Worm (Caenorhabditis elegans) whole organism, late embryonic: ENCODE measurements around the gene F55A11.6.

Source experiments
- C38D4.7 ChIP-seq: fragments of 200-800 bp; sonication (Bioruptor generic); optimal IDR thresholded peaks from 2 replicates; lab custom pipeline; 2018; ENCODE audit warnings: mild to moderate bottlenecking, missing genetic modification characterization, moderate library complexity, missing compliant biosample characterization
- F13H6.1 ChIP-seq: sonication (generic microtip); optimal IDR thresholded peaks from 2 replicates; lab custom pipeline; 2016; ENCODE audit warnings: missing genetic modification characterization, missing compliant biosample characterization
- K02D7.2 ChIP-seq: sonication (generic microtip); optimal IDR thresholded peaks from 2 replicates; lab custom pipeline; 2017; ENCODE audit warnings: mild to moderate bottlenecking, missing genetic modification characterization, missing compliant biosample characterization
- K09A11.1 ChIP-seq: sonication (generic microtip); optimal IDR thresholded peaks from 2 replicates; lab custom pipeline; 2017; ENCODE audit warnings: antibody characterized with exemption, mild to moderate bottlenecking, missing genetic modification characterization, missing compliant biosample characterization; ENCODE audit not compliant: insufficient read depth
- Y22D7AL.16 ChIP-seq: sonication (generic microtip); optimal IDR thresholded peaks from 2 replicates; lab custom pipeline; 2016; ENCODE audit warnings: missing genetic modification characterization, missing compliant biosample characterization
- ahr-1 ChIP-seq: sonication (generic microtip); optimal IDR thresholded peaks from 2 replicates; lab custom pipeline; 2016; ENCODE audit warnings: missing genetic modification characterization, missing compliant biosample characterization
- ceh-14 ChIP-seq: sonication (generic microtip); optimal IDR thresholded peaks from 2 replicates; lab custom pipeline; 2016; ENCODE audit warnings: missing genotype, missing genetic modification characterization, missing compliant biosample characterization
- ceh-18 ChIP-seq: sonication (generic microtip); optimal IDR thresholded peaks from 2 replicates; lab custom pipeline; 2016; ENCODE audit warnings: missing genetic modification characterization, missing compliant biosample characterization
- ceh-2 ChIP-seq: sonication (generic microtip); optimal IDR thresholded peaks from 2 replicates; lab custom pipeline; 2016; ENCODE audit warnings: missing genotype, missing genetic modification characterization, missing compliant biosample characterization
- ceh-22 ChIP-seq: sonication (generic microtip); optimal IDR thresholded peaks from 2 replicates; lab custom pipeline; 2017; ENCODE audit warnings: missing biosample characterization, missing genetic modification characterization
- ceh-24 ChIP-seq: sonication (generic microtip); optimal IDR thresholded peaks from 2 replicates; lab custom pipeline; 2016; ENCODE audit warnings: mild to moderate bottlenecking, missing genetic modification characterization, missing compliant biosample characterization
- ceh-30 ChIP-seq: fragments of 150-350 bp; optimal IDR thresholded peaks from 2 replicates; lab custom pipeline; 2014; ENCODE audit warnings: missing biosample characterization, missing genetic modification characterization
- ceh-31 ChIP-seq: sonication (generic microtip); optimal IDR thresholded peaks from 2 replicates; lab custom pipeline; 2016; ENCODE audit warnings: missing genetic modification characterization, missing compliant biosample characterization
- ceh-34 ChIP-seq: sonication (generic microtip); optimal IDR thresholded peaks from 2 replicates; lab custom pipeline; 2016; ENCODE audit warnings: mild to moderate bottlenecking, missing genetic modification characterization, missing compliant biosample characterization
- ceh-48 ChIP-seq: sonication (generic microtip); optimal IDR thresholded peaks from 2 replicates; lab custom pipeline; 2016; ENCODE audit warnings: missing genetic modification characterization, inconsistent platforms, missing compliant biosample characterization
- ceh-6 ChIP-seq: fragments of 200-800 bp; sonication (Bioruptor generic); optimal IDR thresholded peaks from 2 replicates; lab custom pipeline; 2018; ENCODE audit warnings: mild to moderate bottlenecking, missing genetic modification characterization, missing compliant biosample characterization
- ceh-9 ChIP-seq: sonication (generic microtip); optimal IDR thresholded peaks from 2 replicates; lab custom pipeline; 2016; ENCODE audit warnings: mild to moderate bottlenecking, missing genetic modification characterization, inconsistent platforms, missing compliant biosample characterization
- dmd-4 ChIP-seq: sonication (generic microtip); optimal IDR thresholded peaks from 2 replicates; lab custom pipeline; 2016; ENCODE audit warnings: borderline replicate concordance, missing genetic modification characterization, missing compliant biosample characterization
- dve-1 ChIP-seq: sonication (generic microtip); optimal IDR thresholded peaks from 2 replicates; lab custom pipeline; 2017; ENCODE audit warnings: antibody characterized with exemption, mild to moderate bottlenecking, missing genetic modification characterization, missing compliant biosample characterization
- elt-2 ChIP-seq: sonication (generic microtip); optimal IDR thresholded peaks from 2 replicates; lab custom pipeline; 2016; ENCODE audit warnings: missing genetic modification reagents, missing genetic modification characterization, missing compliant biosample characterization
- fax-1 ChIP-seq: sonication (generic microtip); optimal IDR thresholded peaks from 2 replicates; lab custom pipeline; 2016; ENCODE audit warnings: missing genotype, missing genetic modification characterization, missing compliant biosample characterization
- gmeb-2 ChIP-seq: sonication (generic microtip); optimal IDR thresholded peaks from 2 replicates; lab custom pipeline; 2016; ENCODE audit warnings: missing genetic modification characterization, inconsistent platforms, missing compliant biosample characterization
- hlh-13 ChIP-seq: fragments of 200-800 bp; sonication (Bioruptor generic); optimal IDR thresholded peaks from 2 replicates; lab custom pipeline; 2018; ENCODE audit warnings: mild to moderate bottlenecking, missing genetic modification characterization, missing compliant biosample characterization
- hlh-15 ChIP-seq: sonication (generic microtip); optimal IDR thresholded peaks from 2 replicates; lab custom pipeline; 2016; ENCODE audit warnings: missing genetic modification characterization, missing compliant biosample characterization
- lim-6 ChIP-seq: sonication (generic microtip); optimal IDR thresholded peaks from 2 replicates; lab custom pipeline; 2016; ENCODE audit warnings: missing genetic modification characterization, missing compliant biosample characterization
- mec-3 ChIP-seq: sonication (generic microtip); optimal IDR thresholded peaks from 2 replicates; lab custom pipeline; 2016; ENCODE audit warnings: borderline replicate concordance, missing genetic modification characterization, missing compliant biosample characterization
- nfya-1 ChIP-seq: sonication (generic microtip); optimal IDR thresholded peaks from 2 replicates; lab custom pipeline; 2017; ENCODE audit warnings: missing genetic modification characterization, mild to moderate bottlenecking, missing compliant biosample characterization, antibody characterized with exemption, moderate library complexity
- nhr-11 ChIP-seq: fragments of 150-350 bp; optimal IDR thresholded peaks from 2 replicates; lab custom pipeline; 2014; ENCODE audit warnings: missing biosample characterization, missing genetic modification characterization
- pag-3 ChIP-seq: sonication (generic microtip); optimal IDR thresholded peaks from 2 replicates; lab custom pipeline; 2016; ENCODE audit warnings: missing compliant biosample characterization, missing genetic modification characterization, borderline replicate concordance
- pat-9 ChIP-seq: fragments of 200-800 bp; sonication (Bioruptor generic); optimal IDR thresholded peaks from 2 replicates; lab custom pipeline; 2018; ENCODE audit warnings: mild to moderate bottlenecking, missing genetic modification characterization, moderate library complexity, missing compliant biosample characterization
- pax-1 ChIP-seq: fragments of 150-350 bp; optimal IDR thresholded peaks from 2 replicates; lab custom pipeline; 2014; ENCODE audit warnings: missing biosample characterization, missing genetic modification characterization
- rnt-1 ChIP-seq: sonication (generic microtip); optimal IDR thresholded peaks from 2 replicates; lab custom pipeline; 2016; ENCODE audit warnings: missing genetic modification characterization, missing compliant biosample characterization
- sox-2 ChIP-seq: fragments of 200-800 bp; sonication (Bioruptor generic); IDR thresholded peaks from 2 replicates; pipeline ENCODE4 v1.3.6; 2022; ENCODE audit warnings: missing genetic modification reagents, missing genetic modification characterization, missing compliant biosample characterization
- tbx-2 ChIP-seq: sonication (generic microtip); optimal IDR thresholded peaks from 2 replicates; lab custom pipeline; 2016; ENCODE audit warnings: missing genetic modification characterization, missing compliant biosample characterization
- ttx-3 ChIP-seq: sonication (generic microtip); optimal IDR thresholded peaks from 2 replicates; lab custom pipeline; 2016; ENCODE audit warnings: missing genetic modification reagents, missing genetic modification characterization, missing compliant biosample characterization
- unc-3 ChIP-seq, 2 experiments: fragments of 200-800 bp in 1 of 2; sonication (Bioruptor generic) in 1 of 2; sonication (generic microtip) in 1 of 2; conservative IDR thresholded peaks in 1 of 2; optimal IDR thresholded peaks in 1 of 2; 2 replicates each; pipeline versions ENCODE4 v1.3.6 to Lab custom; 2016 to 2022; ENCODE audit warnings: missing compliant biosample characterization in 2 of 2, missing genetic modification characterization in 2 of 2, missing genetic modification reagents in 1 of 2
- unc-42 ChIP-seq: sonication (generic microtip); optimal IDR thresholded peaks from 2 replicates; lab custom pipeline; 2016; ENCODE audit warnings: missing genotype, missing genetic modification characterization, missing compliant biosample characterization
- unc-55 ChIP-seq: sonication (generic microtip); optimal IDR thresholded peaks from 2 replicates; lab custom pipeline; 2017; ENCODE audit warnings: missing biosample characterization, missing genetic modification reagents, missing genetic modification characterization
- unc-86 ChIP-seq: sonication (generic microtip); optimal IDR thresholded peaks from 2 replicates; lab custom pipeline; 2016; ENCODE audit warnings: missing genetic modification characterization, missing compliant biosample characterization

F55A11.6 gene

ce11 chrV:11760371-11760770 is 16.3 kb upstream of the F55A11.6 start, which contains the start of gene T04F3.5:
T04F3.5 (plus strand) TSS chrV:11760671.
- TF ChIP-seq C38D4.7 (GFP tag; lab: Kevin White, UChicago) (no peak), dve-1 (tag; lab: Kevin White, UChicago) (no peak), rnt-1 (tag; lab: Kevin White, UChicago) (no peak), ahr-1 (tag; lab: Kevin White, UChicago) (no peak), elt-2 (tag; lab: Kevin White, UChicago) (no peak), hlh-13 (GFP tag; lab: Kevin White, UChicago) (no peak), ceh-24 (tag; lab: Kevin White, UChicago) (no peak), hlh-15 (no peak), ceh-2 (tag; lab: Kevin White, UChicago) (no peak), F13H6.1 (tag; lab: Kevin White, UChicago) (no peak), ceh-9 (tag; lab: Kevin White, UChicago) (no peak), dmd-4 (tag; lab: Kevin White, UChicago) (no peak), unc-42 (tag; lab: Kevin White, UChicago) (no peak), ttx-3 (no peak), ceh-6 (GFP tag; lab: Kevin White, UChicago) (no peak), Y22D7AL.16 (tag; lab: Kevin White, UChicago) (no peak), K09A11.1 (tag; lab: Kevin White, UChicago) (no peak), nfya-1 (tag; lab: Kevin White, UChicago) (no peak), K02D7.2 (no peak), nhr-11 (no peak)

ce11 chrV:11762863-11763262 is 13.8 kb upstream of the F55A11.6 start, which contains the start of gene T04F3.4:
T04F3.4 (minus strand) TSS chrV:11763049.
- no peak for TF ChIP-seq ttx-3
- TF ChIP-seq ceh-31 (tag; lab: Kevin White, UChicago) = no peak
- TF ChIP-seq pag-3 (tag; lab: Kevin White, UChicago) = no peak
- TF ChIP-seq K09A11.1 (tag; lab: Kevin White, UChicago) = no peak
- no peak for TF ChIP-seq mec-3 (tag; lab: Kevin White, UChicago)

- TF ChIP-seq pax-1 (tag; lab: Kevin White, UChicago) = peak; percentile 35
- peak; percentile 35 for TF ChIP-seq tbx-2
- TF ChIP-seq ceh-34 (tag; lab: Kevin White, UChicago) = peak; percentile 44
- TF ChIP-seq ceh-22 (tag; lab: Kevin White, UChicago) = no peak
- TF ChIP-seq nfya-1 (tag; lab: Kevin White, UChicago) = peak; percentile 81
- TF ChIP-seq ceh-48 (tag; lab: Kevin White, UChicago) = peak; percentile 41
- peak; percentile 22 for TF ChIP-seq ceh-18 (tag; lab: Kevin White, UChicago)
- TF ChIP-seq ceh-14 (tag; lab: Kevin White, UChicago) = no peak
- peak; percentile 70 for TF ChIP-seq unc-42 (tag; lab: Kevin White, UChicago)
- peak; percentile 74 for TF ChIP-seq ceh-30 (tag; lab: Kevin White, UChicago)
- peak; percentile 43 for TF ChIP-seq ceh-31 (tag; lab: Kevin White, UChicago)
- no peak for TF ChIP-seq ceh-6 (GFP tag; lab: Kevin White, UChicago)
- TF ChIP-seq rnt-1 (tag; lab: Kevin White, UChicago) = peak; percentile 19
Measured at ce11 chrV:11764373-11764954, 12.2 kb upstream of the F55A11.6 start, which contains the start of the genes F55A11.1 and syx-5. F55A11.1 (minus strand) TSS chrV:11764385. syx-5 (plus strand) TSS chrV:11764904.

ce11 chrV:11767028-11767427 is 9.6 kb upstream of the F55A11.6 start, which contains the start of gene sel-11:
sel-11 (plus strand) TSS chrV:11767328.
- TF ChIP-seq pax-1 (tag; lab: Kevin White, UChicago) = no peak
- TF ChIP-seq pat-9 (tag; lab: Kevin White, UChicago) = no peak
- no peak for TF ChIP-seq C38D4.7 (GFP tag; lab: Kevin White, UChicago)
- no peak for TF ChIP-seq unc-86
- TF ChIP-seq ceh-22 (tag; lab: Kevin White, UChicago) = no peak
- TF ChIP-seq lim-6 (tag; lab: Kevin White, UChicago) = no peak
- TF ChIP-seq sox-2 (GFP tag; lab: Robert Waterston, UW) = no peak
- no peak for TF ChIP-seq gmeb-2 (tag; lab: Kevin White, UChicago)
- TF ChIP-seq unc-3 (GFP tag; conservative IDR thresholded peaks at IDR 0.05; lab: Robert Waterston, UW) = no peak
- no peak for TF ChIP-seq unc-3 (tag; optimal IDR thresholded peaks at IDR 0.05; lab: Kevin White, UChicago)
- TF ChIP-seq ceh-30 (tag; lab: Kevin White, UChicago) = no peak
- no peak for TF ChIP-seq fax-1 (tag; lab: Kevin White, UChicago)
- TF ChIP-seq Y22D7AL.16 (tag; lab: Kevin White, UChicago) = no peak
- TF ChIP-seq unc-55 (GFP tag; lab: Kevin White, UChicago) = no peak
- no peak for TF ChIP-seq ahr-1 (tag; lab: Kevin White, UChicago)
- TF ChIP-seq ceh-31 (tag; lab: Kevin White, UChicago) = no peak
- no peak for TF ChIP-seq hlh-13 (GFP tag; lab: Kevin White, UChicago)
- TF ChIP-seq ceh-48 (tag; lab: Kevin White, UChicago) = no peak
